Fruit fly (Drosophila melanogaster): ENCODE results near the gene CG5984.

Gene CG5984

dm6 chr3R:27208724-27209343 lies 39.0 kb downstream of the CG5984 start (continued):
- no peak for TF ChIP-seq abd-A (tag; optimal IDR thresholded peaks at IDR 0.05)
- TF ChIP-seq ems (GFP tag; optimal IDR thresholded peaks at IDR 0.05), result no peak
- no peak for TF ChIP-seq fu2 (GFP tag; optimal IDR thresholded peaks at IDR 0.05)
- no peak for TF ChIP-seq CG18476 (GFP tag; optimal IDR thresholded peaks at IDR 0.05)
- peak; percentile 2 for TF ChIP-seq en (GFP tag; optimal IDR thresholded peaks at IDR 0.05)
- no peak for TF ChIP-seq CG7786 (GFP tag; optimal IDR thresholded peaks at IDR 0.05)
- no peak for TF ChIP-seq CG12219 (GFP tag; optimal IDR thresholded peaks at IDR 0.05)
- no peak for TF ChIP-seq tin (GFP tag; optimal IDR thresholded peaks at IDR 0.05)
- TF ChIP-seq CG10366 (GFP tag; IDR thresholded peaks at IDR 0.05), result no peak
- peak; percentile 19 for TF ChIP-seq Sry-δ (GFP tag; optimal IDR thresholded peaks at IDR 0.05)
- TF ChIP-seq Sox102F (GFP tag; optimal IDR thresholded peaks at IDR 0.05), result peak; percentile 12
- TF ChIP-seq CG13123 (GFP tag; optimal IDR thresholded peaks at IDR 0.05), result no peak
- TF ChIP-seq wor (GFP tag; IDR thresholded peaks at IDR 0.05), result no peak
- TF ChIP-seq CG14050 (GFP tag; IDR thresholded peaks at IDR 0.05), result no peak
- TF ChIP-seq CG2875 (GFP tag; optimal IDR thresholded peaks at IDR 0.05), result peak; percentile 66
- peak; percentile 55 for TF ChIP-seq CG1603 (tag; optimal IDR thresholded peaks at IDR 0.05)
- TF ChIP-seq CG30403 (GFP tag; optimal IDR thresholded peaks at IDR 0.05), result no peak
- TF ChIP-seq CG30431 (GFP tag; optimal IDR thresholded peaks at IDR 0.05), result no peak
- no peak for TF ChIP-seq Lpt (GFP tag; optimal IDR thresholded peaks at IDR 0.05)
- no peak for TF ChIP-seq CG4617 (GFP tag; optimal IDR thresholded peaks at IDR 0.05; ENCODE audit: borderline replicate concordance)
- TF ChIP-seq CG17568 (GFP tag; optimal IDR thresholded peaks at IDR 0.05), result peak; percentile 43
- no peak for TF ChIP-seq Poxn (GFP tag; IDR thresholded peaks at IDR 0.05)
- TF ChIP-seq btn (GFP tag; optimal IDR thresholded peaks at IDR 0.05), result peak; percentile 36
- peak; percentile 67; the same call in 2 of the 3 replicates for TF ChIP-seq ci (GFP tag; IDR thresholded peaks at IDR 0.05)
- no peak for TF ChIP-seq amos (GFP tag; IDR thresholded peaks at IDR 0.05; ENCODE audit: partially characterized antibody)
- peak; percentile 52; the same call in 1 of the 2 replicates for TF ChIP-seq CG43689 (GFP tag; IDR thresholded peaks at IDR 0.05)
- TF ChIP-seq HmgZ (tag; optimal IDR thresholded peaks at IDR 0.05), result peak; percentile 9
- TF ChIP-seq bab2 (GFP tag; optimal IDR thresholded peaks at IDR 0.05), result peak; percentile 58
- no peak for TF ChIP-seq jumu (GFP tag; optimal IDR thresholded peaks at IDR 0.05)
- TF ChIP-seq Opbp (GFP tag; IDR thresholded peaks at IDR 0.05; ENCODE audit: partially characterized antibody), result no peak
- TF ChIP-seq otp (GFP tag; IDR thresholded peaks at IDR 0.05), result peak; percentile 76; the same call in 2 of the 3 replicates
- no peak for TF ChIP-seq Kr (GFP tag; optimal IDR thresholded peaks at IDR 0.05)
- TF ChIP-seq CG11093 (GFP tag; IDR thresholded peaks at IDR 0.05), result no peak
- no peak for TF ChIP-seq CG16815 (GFP tag; optimal IDR thresholded peaks at IDR 0.05)
- TF ChIP-seq sc (optimal IDR thresholded peaks at IDR 0.05), result no peak
- TF ChIP-seq sc (GFP tag; optimal IDR thresholded peaks at IDR 0.05), result peak; percentile 26
- TF ChIP-seq emc (GFP tag; optimal IDR thresholded peaks at IDR 0.05), result no peak
- peak; percentile 58; the same call in 1 of the 3 replicates for TF ChIP-seq CG11695 (GFP tag; IDR thresholded peaks at IDR 0.05)
- TF ChIP-seq Atf6 (GFP tag; IDR thresholded peaks at IDR 0.05), result no peak
- TF ChIP-seq chif (GFP tag; optimal IDR thresholded peaks at IDR 0.05), result peak in 1 of 2 experiments; percentile 15
- peak; percentile 1 for TF ChIP-seq CG10462 (GFP tag; optimal IDR thresholded peaks at IDR 0.05)
- peak; percentile 9 for TF ChIP-seq Nf-YB (GFP tag; optimal IDR thresholded peaks at IDR 0.05)
- TF ChIP-seq Ets65A (GFP tag), result no peak
- TF ChIP-seq tx (GFP tag; optimal IDR thresholded peaks at IDR 0.05), result no peak
- no peak for TF ChIP-seq slou (GFP tag; optimal IDR thresholded peaks at IDR 0.05)
- TF ChIP-seq CG6854 (GFP tag; optimal IDR thresholded peaks at IDR 0.05), result no peak
- TF ChIP-seq exex (tag; optimal IDR thresholded peaks at IDR 0.05), result no peak
- TF ChIP-seq sug (tag; optimal IDR thresholded peaks at IDR 0.05), result no peak
- TF ChIP-seq pb (GFP tag; optimal IDR thresholded peaks at IDR 0.05), result no peak
- TF ChIP-seq usp (GFP tag; optimal IDR thresholded peaks at IDR 0.05), result no peak
- no peak for TF ChIP-seq D (optimal IDR thresholded peaks at IDR 0.05)
- TF ChIP-seq D (GFP tag; optimal IDR thresholded peaks at IDR 0.05), result peak; percentile 70
